Worm (Caenorhabditis elegans): ENCODE data around the gene F46B6.13.
A peak's percentile ranks its signal among the peaks of the same experiment; 100 is the strongest.

The F46B6.13 gene

DNA sequence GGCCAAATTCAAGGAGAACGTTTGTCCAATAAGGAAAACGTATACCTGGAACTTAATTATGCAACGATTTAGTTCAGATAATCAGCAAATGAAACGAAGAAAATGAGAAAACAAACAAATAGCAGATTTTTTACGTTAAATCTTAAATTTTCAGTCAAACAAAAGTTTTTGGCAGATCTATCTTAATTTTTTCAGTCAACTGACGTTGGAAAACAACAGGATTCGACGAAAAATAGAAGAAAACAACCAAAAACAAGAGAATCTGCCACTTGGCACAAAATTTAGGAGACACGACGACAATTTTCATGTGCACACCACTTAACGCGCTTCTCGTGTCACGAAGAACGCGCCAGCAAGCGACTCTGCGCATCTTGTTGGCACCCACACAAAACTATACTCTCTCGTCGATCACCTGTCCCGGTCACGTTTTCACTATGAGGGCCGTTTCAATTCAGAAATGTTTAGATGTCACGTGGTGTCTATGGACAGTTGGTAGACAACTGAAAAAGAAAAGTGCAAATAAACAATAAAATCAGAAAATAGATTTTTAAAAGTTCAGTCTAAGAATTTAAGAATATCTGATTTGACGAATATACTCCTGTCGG, 9.2 kb downstream of the F46B6.13 start, which contains the start of gene ztf-7:
ztf-7 (minus strand) TSS at position 51 of the 605 bp plus-strand sequence.
- TF ChIP-seq rnt-1 (tag; optimal IDR thresholded peaks at IDR 0.05) (peak; percentile 65), ceh-34 (tag; optimal IDR thresholded peaks at IDR 0.05) (peak; percentile 4), ets-4 (tag; optimal IDR thresholded peaks at IDR 0.05) (peak; percentile 35), ztf-16 (tag; optimal IDR thresholded peaks at IDR 0.05) (no peak), ceh-2 (tag; optimal IDR thresholded peaks at IDR 0.05) (no peak), ceh-19 (GFP tag; optimal IDR thresholded peaks at IDR 0.05) (no peak), dve-1 (tag; optimal IDR thresholded peaks at IDR 0.05) (no peak), tbx-7 (tag; optimal IDR thresholded peaks at IDR 0.05) (no peak), tbx-2 (tag; optimal IDR thresholded peaks at IDR 0.05) (peak; percentile 68), pag-3 (tag; optimal IDR thresholded peaks at IDR 0.05; ENCODE audit: borderline replicate concordance) (no peak), sox-4 (tag; optimal IDR thresholded peaks at IDR 0.05) (no peak), dmd-4 (tag; optimal IDR thresholded peaks at IDR 0.05; ENCODE audit: borderline replicate concordance) (no peak), sox-2 (GFP tag; IDR thresholded peaks at IDR 0.05) (no peak), syd-9 (tag; optimal IDR thresholded peaks at IDR 0.05) (no peak), hlh-30 (tag; optimal IDR thresholded peaks at IDR 0.05; ENCODE audit: insufficient read depth) (peak; percentile 99), ceh-24 (tag; optimal IDR thresholded peaks at IDR 0.05) (no peak), ceh-14 (tag; optimal IDR thresholded peaks at IDR 0.05) (no peak), Y22D7AL.16 (tag; optimal IDR thresholded peaks at IDR 0.05) (no peak), nhr-232 (tag; optimal IDR thresholded peaks at IDR 0.05) (no peak), unc-42 (tag; optimal IDR thresholded peaks at IDR 0.05) (no peak), ceh-45 (GFP tag; IDR thresholded peaks at IDR 0.05) (no peak), mec-3 (tag; optimal IDR thresholded peaks at IDR 0.05; ENCODE audit: borderline replicate concordance) (no peak), madf-2 (tag; optimal IDR thresholded peaks at IDR 0.05) (no peak), ttx-3 (tag; optimal IDR thresholded peaks at IDR 0.05) (no peak), lin-11 (tag; optimal IDR thresholded peaks at IDR 0.05) (no peak), hlh-8 (tag; optimal IDR thresholded peaks at IDR 0.05) (no peak), nfya-1 (tag; optimal IDR thresholded peaks at IDR 0.05) (peak; percentile 80), unc-3 (GFP tag; conservative IDR thresholded peaks at IDR 0.05) (no peak), unc-3 (tag; optimal IDR thresholded peaks at IDR 0.05) (no peak), pha-4 (tag; optimal IDR thresholded peaks at IDR 0.05) (no peak), gmeb-2 (tag; optimal IDR thresholded peaks at IDR 0.05) (no peak), ref-2 (tag; optimal IDR thresholded peaks at IDR 0.05) (no peak), pros-1 (tag; optimal IDR thresholded peaks at IDR 0.05) (no peak), hlh-6 (tag; optimal IDR thresholded peaks at IDR 0.05) (no peak), fkh-6 (tag; optimal IDR thresholded peaks at IDR 0.05) (no peak), fax-1 (tag; optimal IDR thresholded peaks at IDR 0.05) (no peak), sdc-2 (tag; optimal IDR thresholded peaks at IDR 0.05) (no peak), ceh-6 (GFP tag; optimal IDR thresholded peaks at IDR 0.05) (no peak), ceh-30 (tag; optimal IDR thresholded peaks at IDR 0.05) (peak; percentile 42), elt-4 (tag; optimal IDR thresholded peaks at IDR 0.05) (no peak), unc-55 (GFP tag; optimal IDR thresholded peaks at IDR 0.05) (peak; percentile 74), pqm-1 (tag; optimal IDR thresholded peaks at IDR 0.05) (no peak), pha-2 (tag; optimal IDR thresholded peaks at IDR 0.05) (no peak), lim-6 (tag; optimal IDR thresholded peaks at IDR 0.05) (no peak), pax-1 (tag; optimal IDR thresholded peaks at IDR 0.05) (no peak), hlh-15 (tag; optimal IDR thresholded peaks at IDR 0.05) (no peak), zip-5 (tag; optimal IDR thresholded peaks at IDR 0.05) (no peak), fkh-10 (GFP tag; optimal IDR thresholded peaks at IDR 0.05) (no peak), F13H6.1 (tag; optimal IDR thresholded peaks at IDR 0.05) (no peak), npax-4 (tag; optimal IDR thresholded peaks at IDR 0.05) (no peak), unc-86 (tag; optimal IDR thresholded peaks at IDR 0.05) (no peak), ceh-18 (tag; optimal IDR thresholded peaks at IDR 0.05) (peak; percentile 89), ceh-31 (tag; optimal IDR thresholded peaks at IDR 0.05) (peak; percentile 80), C38D4.7 (GFP tag; optimal IDR thresholded peaks at IDR 0.05) (no peak)

All from whole organism, late embryonic.